Worm (Caenorhabditis elegans) whole organism, young adult: Measurements from ENCODE around the gene srd-46.

Experiments
- C06A6.2 ChIP-seq: fragments of 200-800 bp; sonication (Bioruptor generic); conservative IDR thresholded peaks from 2 replicates; pipeline ENCODE4 v1.3.6; 2022; ENCODE audit warnings: missing genetic modification characterization, missing compliant biosample characterization
- F22D6.2 ChIP-seq: sonication (generic microtip); optimal IDR thresholded peaks from 2 replicates; lab custom pipeline; 2016; ENCODE audit warnings: mild to moderate bottlenecking, missing genetic modification characterization, missing compliant biosample characterization
- F33H1.4 ChIP-seq: fragments of 200-800 bp; sonication (Bioruptor generic); IDR thresholded peaks from 2 replicates; pipeline ENCODE4 v1.3.6; 2022; ENCODE audit warnings: missing genetic modification reagents, missing genetic modification characterization, missing compliant biosample characterization
- F49E8.2 ChIP-seq: sonication (generic microtip); optimal IDR thresholded peaks from 3 replicates; lab custom pipeline; 2017; ENCODE audit warnings: missing genetic modification characterization, mild to moderate bottlenecking, missing compliant biosample characterization, antibody characterized with exemption, moderate library complexity; ENCODE audit not compliant: insufficient read depth
- F57A8.1 ChIP-seq: fragments of 200-800 bp; sonication (Bioruptor generic); optimal IDR thresholded peaks from 2 replicates; lab custom pipeline; 2018; ENCODE audit warnings: mild to moderate bottlenecking, missing genetic modification characterization, moderate library complexity, missing compliant biosample characterization
- K11D2.4 ChIP-seq: fragments of 200-800 bp; sonication (Bioruptor generic); IDR thresholded peaks from 2 replicates; pipeline ENCODE4 v1.3.6; 2022; ENCODE audit warnings: missing genetic modification reagents, missing genetic modification characterization, missing compliant biosample characterization
- K12H6.12 ChIP-seq: fragments of 200-800 bp; sonication (Bioruptor generic); optimal IDR thresholded peaks from 2 replicates; lab custom pipeline; 2018; ENCODE audit warnings: mild to moderate bottlenecking, missing genetic modification characterization, missing compliant biosample characterization
- Y53F4B.3 ChIP-seq: fragments of 200-800 bp; sonication (Bioruptor generic); IDR thresholded peaks from 2 replicates; pipeline ENCODE4 v1.3.6; 2022; ENCODE audit warnings: missing genetic modification reagents, missing genetic modification characterization, missing compliant biosample characterization
- aptf-3 ChIP-seq: fragments of 200-800 bp; sonication (Bioruptor generic); IDR thresholded peaks from 2 replicates; pipeline ENCODE4 v1.3.6; 2022; ENCODE audit warnings: missing genetic modification characterization, missing compliant biosample characterization
- atf-7 ChIP-seq: sonication (generic microtip); optimal IDR thresholded peaks from 2 replicates; lab custom pipeline; 2017; ENCODE audit warnings: mild to moderate bottlenecking, missing genetic modification characterization, missing compliant biosample characterization
- attf-5 ChIP-seq: fragments of 200-800 bp; sonication (Bioruptor generic); optimal IDR thresholded peaks from 2 replicates; lab custom pipeline; 2018; ENCODE audit warnings: mild to moderate bottlenecking, missing genetic modification characterization, missing compliant biosample characterization
- bed-2 ChIP-seq: fragments of 200-800 bp; sonication (Bioruptor generic); IDR thresholded peaks from 2 replicates; pipeline ENCODE4 v1.3.6; 2022; ENCODE audit warnings: missing genetic modification reagents, missing genetic modification characterization, missing compliant biosample characterization
- ccch-3 ChIP-seq: fragments of 200-800 bp; sonication (Bioruptor generic); optimal IDR thresholded peaks from 2 replicates; lab custom pipeline; 2018; ENCODE audit warnings: mild to moderate bottlenecking, missing genetic modification characterization, missing compliant biosample characterization
- ceh-100 ChIP-seq: fragments of 200-800 bp; sonication (Bioruptor generic); IDR thresholded peaks from 2 replicates; pipeline ENCODE4 v1.3.6; 2022; ENCODE audit warnings: missing genetic modification reagents, missing genetic modification characterization, missing compliant biosample characterization
- ceh-27 ChIP-seq: fragments of 200-800 bp; sonication (Bioruptor generic); optimal IDR thresholded peaks from 2 replicates; lab custom pipeline; 2018; ENCODE audit warnings: mild to moderate bottlenecking, missing genetic modification characterization, moderate library complexity, missing compliant biosample characterization
- ceh-58 ChIP-seq: fragments of 200-800 bp; sonication (Bioruptor generic); IDR thresholded peaks from 2 replicates; pipeline ENCODE4 v1.3.6; 2022; ENCODE audit warnings: missing genetic modification characterization, missing compliant biosample characterization
- chd-7 ChIP-seq: sonication (generic microtip); optimal IDR thresholded peaks from 2 replicates; lab custom pipeline; 2016; ENCODE audit warnings: mild to moderate bottlenecking, missing genetic modification characterization, moderate library complexity, missing compliant biosample characterization
- egl-18 ChIP-seq: fragments of 200-800 bp; sonication (Bioruptor generic); IDR thresholded peaks from 2 replicates; pipeline ENCODE4 v1.3.6; 2022; ENCODE audit warnings: missing genetic modification reagents, missing genetic modification characterization, missing compliant biosample characterization
- fkh-3 ChIP-seq: sonication (generic microtip); optimal IDR thresholded peaks from 2 replicates; lab custom pipeline; 2016; ENCODE audit warnings: mild to moderate bottlenecking, missing genetic modification characterization, missing compliant biosample characterization
- gei-17 ChIP-seq: fragments of 200-800 bp; sonication (Bioruptor generic); optimal IDR thresholded peaks from 2 replicates; lab custom pipeline; 2018; ENCODE audit warnings: mild to moderate bottlenecking, missing genetic modification characterization, missing compliant biosample characterization
- him-1 ChIP-seq: sonication (generic microtip); optimal IDR thresholded peaks from 2 replicates; lab custom pipeline; 2016; ENCODE audit warnings: missing genotype, missing genetic modification reagents, missing genetic modification characterization, missing compliant biosample characterization
- hlh-26 ChIP-seq: fragments of 200-800 bp; sonication (Bioruptor generic); conservative IDR thresholded peaks from 2 replicates; pipeline ENCODE4 v1.3.6; 2022; ENCODE audit warnings: missing genetic modification reagents, missing genetic modification characterization, missing compliant biosample characterization
- let-526 ChIP-seq: fragments of 200-800 bp; sonication (Bioruptor generic); IDR thresholded peaks from 2 replicates; pipeline ENCODE4 v1.3.6; 2022; ENCODE audit warnings: missing genetic modification reagents, missing genetic modification characterization, missing compliant biosample characterization
- lin-40 ChIP-seq: sonication (generic microtip); optimal IDR thresholded peaks from 2 replicates; lab custom pipeline; 2016; ENCODE audit warnings: missing genetic modification characterization, mild to moderate bottlenecking, missing compliant biosample characterization, missing genotype, missing genetic modification reagents
- madf-6 ChIP-seq: fragments of 200-800 bp; sonication (Bioruptor generic); IDR thresholded peaks from 2 replicates; pipeline ENCODE4 v1.3.6; 2022; ENCODE audit warnings: missing genetic modification reagents, missing genetic modification characterization, missing compliant biosample characterization
- mel-28 ChIP-seq: sonication (generic microtip); optimal IDR thresholded peaks from 2 replicates; lab custom pipeline; 2016; ENCODE audit warnings: borderline replicate concordance, mild to moderate bottlenecking, missing genetic modification characterization, missing compliant biosample characterization
- mes-4 ChIP-seq: sonication (generic microtip); optimal IDR thresholded peaks from 2 replicates; lab custom pipeline; 2016; ENCODE audit warnings: missing genotype, missing genetic modification characterization, missing compliant biosample characterization
- mxl-1 ChIP-seq: sonication (generic microtip); optimal IDR thresholded peaks from 2 replicates; lab custom pipeline; 2016; ENCODE audit warnings: missing genetic modification characterization, missing compliant biosample characterization
- nhr-120 ChIP-seq: fragments of 200-800 bp; sonication (Bioruptor generic); IDR thresholded peaks from 2 replicates; pipeline ENCODE4 v1.3.6; 2022; ENCODE audit warnings: missing genetic modification characterization, missing compliant biosample characterization
- nhr-27 ChIP-seq: fragments of 200-800 bp; sonication (Bioruptor generic); optimal IDR thresholded peaks from 2 replicates; lab custom pipeline; 2018; ENCODE audit warnings: mild to moderate bottlenecking, missing genetic modification characterization, moderate library complexity, missing compliant biosample characterization
- nhr-90 ChIP-seq: sonication (generic microtip); optimal IDR thresholded peaks from 2 replicates; lab custom pipeline; 2016; ENCODE audit warnings: missing genotype, mild to moderate bottlenecking, missing genetic modification characterization, missing compliant biosample characterization
- pbrm-1 ChIP-seq: fragments of 200-800 bp; sonication (Bioruptor generic); IDR thresholded peaks from 2 replicates; pipeline ENCODE4 v1.3.6; 2022; ENCODE audit warnings: missing genetic modification reagents, missing genetic modification characterization, missing compliant biosample characterization
- repo-1 ChIP-seq: sonication (generic microtip); optimal IDR thresholded peaks from 2 replicates; lab custom pipeline; 2017; ENCODE audit warnings: mild to moderate bottlenecking, missing genetic modification characterization, missing compliant biosample characterization
- rpc-1 ChIP-seq, 2 experiments: fragments of 150-350 bp in 1 of 2; sonication (generic microtip) in 1 of 2; optimal IDR thresholded peaks; 2 replicates each; lab custom pipeline; 2014 to 2018; ENCODE audit warnings: missing biosample characterization in 1 of 2, missing genetic modification characterization in 1 of 2, missing genetic modification reagents in 1 of 2, missing genotype in 1 of 2
- somi-1 ChIP-seq: fragments of 200-800 bp; sonication (Bioruptor generic); optimal IDR thresholded peaks from 2 replicates; lab custom pipeline; 2018; ENCODE audit warnings: mild to moderate bottlenecking, missing genetic modification characterization, missing compliant biosample characterization
- ztf-18 ChIP-seq: sonication (generic microtip); optimal IDR thresholded peaks from 2 replicates; lab custom pipeline; 2016; ENCODE audit warnings: missing genotype, mild to moderate bottlenecking, missing genetic modification characterization, missing compliant biosample characterization
- ztf-26 ChIP-seq: sonication (generic microtip); optimal IDR thresholded peaks from 2 replicates; lab custom pipeline; 2017; ENCODE audit warnings: missing genetic modification characterization, missing compliant biosample characterization
- ztf-28 ChIP-seq: fragments of 200-800 bp; sonication (Bioruptor generic); IDR thresholded peaks from 2 replicates; pipeline ENCODE4 v1.3.6; 2022; ENCODE audit warnings: missing genetic modification reagents, missing genetic modification characterization, missing compliant biosample characterization
- ztf-6 ChIP-seq: fragments of 200-800 bp; sonication (Bioruptor generic); IDR thresholded peaks from 2 replicates; pipeline ENCODE4 v1.3.6; 2022; ENCODE audit warnings: missing genetic modification reagents, missing genetic modification characterization, missing compliant biosample characterization

srd-46 gene

ce11 chrX:12285496-12285895, 46.4 kb upstream of the srd-46 start, which contains the start of gene lips-2:
Gene lips-2, plus strand, starts transcription at chrX:12285796.
- no peak for TF ChIP-seq repo-1 (tag; lab: Kevin White, UChicago)
- TF ChIP-seq egl-18, result no peak
- TF ChIP-seq him-1 (tag; lab: Kevin White, UChicago), result no peak
- no peak for TF ChIP-seq atf-7 (tag; lab: Kevin White, UChicago)

ce11 chrX:12288254-12288653, 43.6 kb upstream of the srd-46 start, which contains the start of gene C04B4.5:
Gene C04B4.5, minus strand, starts transcription at chrX:12288354.
- TF ChIP-seq fkh-3 (tag; lab: Kevin White, UChicago) (no peak), mel-28 (tag; lab: Kevin White, UChicago) (no peak), him-1 (tag; lab: Kevin White, UChicago) (no peak), F33H1.4 (no peak), Y53F4B.3 (no peak), pbrm-1 (GFP tag; lab: Robert Waterston, UW) (no peak), nhr-27 (tag; lab: Kevin White, UChicago) (no peak)

- TF ChIP-seq K11D2.4 (GFP tag; lab: Robert Waterston, UW) (no peak), let-526 (GFP tag; lab: Robert Waterston, UW) (no peak), lin-40 (tag; lab: Kevin White, UChicago) (no peak), mxl-1 (no peak), mes-4 (no peak), ztf-18 (tag; lab: Kevin White, UChicago) (no peak), F57A8.1 (GFP tag; lab: Kevin White, UChicago) (no peak), attf-5 (no peak), rpc-1 (optimal IDR thresholded peaks at IDR 0.05; lab: Kevin White, UChicago) (no peak), rpc-1 (tag; optimal IDR thresholded peaks at IDR 0.05; lab: Kevin White, UChicago) (no peak), hlh-26 (GFP tag; lab: Robert Waterston, UW) (no peak), mel-28 (tag; lab: Kevin White, UChicago) (no peak), nhr-120 (GFP tag; lab: Robert Waterston, UW) (no peak), ceh-100 (GFP tag; lab: Robert Waterston, UW) (no peak), ceh-27 (GFP tag; lab: Kevin White, UChicago) (no peak), ztf-6 (GFP tag; lab: Robert Waterston, UW) (no peak)
Observed at ce11 chrX:12290539-12290938, 41.4 kb upstream of the srd-46 start, which contains the start of gene C04B4.4. Gene C04B4.4, plus strand, starts transcription at chrX:12290839.

- TF ChIP-seq let-526 (GFP tag; lab: Robert Waterston, UW) (no peak), F49E8.2 (tag; lab: Kevin White, UChicago) (no peak), nhr-27 (tag; lab: Kevin White, UChicago) (no peak), C06A6.2 (GFP tag; lab: Robert Waterston, UW) (no peak), ceh-58 (no peak), ccch-3 (GFP tag; lab: Kevin White, UChicago) (no peak), ztf-26 (tag; lab: Kevin White, UChicago) (no peak), ztf-28 (GFP tag; lab: Robert Waterston, UW) (no peak), somi-1 (GFP tag; lab: Kevin White, UChicago) (no peak), nhr-90 (tag; lab: Kevin White, UChicago) (no peak), chd-7 (no peak), atf-7 (tag; lab: Kevin White, UChicago) (no peak), madf-6 (GFP tag; lab: Robert Waterston, UW) (no peak), gei-17 (GFP tag; lab: Kevin White, UChicago) (no peak), K12H6.12 (tag; lab: Kevin White, UChicago) (no peak), F22D6.2 (tag; lab: Kevin White, UChicago) (no peak), bed-2 (GFP tag; lab: Robert Waterston, UW) (no peak), aptf-3 (GFP tag; lab: Robert Waterston, UW) (no peak)
Observed at ce11 chrX:12294263-12294662, 37.6 kb upstream of the srd-46 start, which contains the start of gene W06D11.1. Gene W06D11.1, plus strand, starts transcription at chrX:12294563.
